Worm (Caenorhabditis elegans) whole organism, midembryonic: ENCODE results near the gene ZK512.1.

Experiments used
- flt-1 ChIP-seq: fragments of 200-800 bp; sonication (Bioruptor generic); IDR thresholded peaks from 2 replicates; pipeline ENCODE4 v1.3.6; 2022; ENCODE audit warnings: missing genetic modification characterization, missing compliant biosample characterization
- med-1 ChIP-seq: sonication (generic microtip); optimal IDR thresholded peaks from 2 replicates; lab custom pipeline; 2017; ENCODE audit warnings: missing genetic modification characterization, mild to moderate bottlenecking, missing compliant biosample characterization, antibody characterized with exemption, missing genetic modification reagents; ENCODE audit not compliant: insufficient read depth
- ref-1 ChIP-seq: fragments of 200-800 bp; sonication (Bioruptor generic); conservative IDR thresholded peaks from 2 replicates; pipeline ENCODE4 v1.3.6; 2022; ENCODE audit warnings: missing genetic modification reagents, missing genetic modification characterization, missing compliant biosample characterization
- ztf-29 ChIP-seq: fragments of 200-800 bp; sonication (Bioruptor generic); IDR thresholded peaks from 2 replicates; pipeline ENCODE4 v1.3.6; 2022; ENCODE audit warnings: missing genetic modification reagents, missing genetic modification characterization, missing compliant biosample characterization

ce11 chrIII:9125789-9126304 lies 11.1 kb downstream of the ZK512.1 start, which contains the start of gene sec-16A.1:
- TF ChIP-seq ref-1 (GFP tag; lab: Robert Waterston, UW): no peak
- no peak for TF ChIP-seq ztf-29 (GFP tag; lab: Robert Waterston, UW)
- TF ChIP-seq med-1 (GFP tag; lab: Kevin White, UChicago): no peak
- no peak for TF ChIP-seq flt-1
